Worm (Caenorhabditis elegans) whole organism, L2 larva: ENCODE measurements around the gene C53D6.10.
A peak's percentile ranks its signal among the peaks of the same experiment; 100 is the strongest.

Source experiments
- F13H6.1 ChIP-seq: sonication (generic microtip); optimal IDR thresholded peaks from 2 replicates; lab custom pipeline; 2016; ENCODE audit warnings: missing genetic modification characterization, missing compliant biosample characterization
- skn-1 ChIP-seq: sonication (generic microtip); optimal IDR thresholded peaks from 2 replicates; lab custom pipeline; 2017; ENCODE audit warnings: missing biosample characterization, missing genetic modification characterization

DNA sequence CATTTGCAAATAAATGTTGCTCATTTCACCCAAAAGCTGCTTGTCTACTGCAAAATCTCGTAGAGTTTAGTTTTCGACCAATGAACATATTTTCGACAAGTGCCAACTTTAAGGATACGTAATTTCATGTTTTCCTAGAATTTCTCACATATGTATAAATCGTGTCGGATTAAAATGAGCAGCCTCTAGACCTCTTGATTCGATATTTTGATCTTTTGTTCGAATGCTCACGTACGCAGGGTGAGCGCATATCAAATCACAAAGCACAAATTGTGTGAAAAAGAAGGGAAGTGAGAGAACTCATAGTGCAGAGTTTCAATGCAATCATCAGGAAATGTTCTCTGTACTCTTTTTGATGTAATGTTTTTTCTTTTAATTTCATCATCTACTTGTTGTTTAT, 29.3 kb upstream of the C53D6.10 start:
- TF ChIP-seq F13H6.1 (tag; lab: Kevin White, UChicago) (peak; percentile 31), skn-1 (tag; lab: Kevin White, UChicago) (no peak)
